Fruit fly (Drosophila melanogaster) whole organism, embryonic: ENCODE results near the gene CG11249.

Experiments
- Awh ChIP-seq: fragments of 200-800 bp; sonication (Bioruptor generic); IDR thresholded peaks from 2 replicates; pipeline ENCODE4, ENCODE4 v1.3.6; 2022; ENCODE audit warnings: missing biosample characterization, missing genetic modification characterization
- CG10654 ChIP-seq: fragments of 200-800 bp; sonication (Bioruptor generic); optimal IDR thresholded peaks from 2 replicates; lab custom pipeline; 2016; ENCODE audit warnings: missing biosample characterization, missing genetic modification characterization
- CG12942 ChIP-seq: fragments of 200-800 bp; sonication (Bioruptor generic); optimal IDR thresholded peaks from 3 replicates; lab custom pipeline; 2016; ENCODE audit warnings: missing biosample characterization, missing genetic modification characterization
- CG13123 ChIP-seq: fragments of 200-800 bp; sonication (Bioruptor generic); optimal IDR thresholded peaks from 2 replicates; lab custom pipeline; 2016; ENCODE audit warnings: missing biosample characterization, missing genetic modification characterization
- CG14667 ChIP-seq: fragments of 200-800 bp; sonication (Bioruptor generic); IDR thresholded peaks from 2 replicates; pipeline ENCODE4 v1.3.6; 2022; ENCODE audit warnings: missing biosample characterization, missing genetic modification characterization
- CG17568 ChIP-seq: fragments of 200-800 bp; sonication (Bioruptor generic); optimal IDR thresholded peaks from 2 replicates; lab custom pipeline; 2018; ENCODE audit warnings: missing biosample characterization, mild to moderate bottlenecking, missing genetic modification characterization, moderate library complexity
- CG18599 ChIP-seq: fragments of 200-800 bp; sonication (Bioruptor generic); optimal IDR thresholded peaks from 3 replicates; lab custom pipeline; 2017; ENCODE audit warnings: missing biosample characterization, missing genetic modification characterization, mild to moderate bottlenecking, moderate library complexity, missing genetic modification reagents
- CG32767 ChIP-seq: fragments of 200-800 bp; sonication (Bioruptor generic); IDR thresholded peaks from 2 replicates; pipeline ENCODE4 v1.3.6; 2022; ENCODE audit warnings: missing biosample characterization, missing genetic modification characterization
- CG32772 ChIP-seq: fragments of 200-800 bp; sonication (Bioruptor generic); IDR thresholded peaks from 2 replicates; pipeline ENCODE4 v1.3.6; 2022; ENCODE audit warnings: missing biosample characterization, missing genetic modification characterization
- CG3281 ChIP-seq: fragments of 200-800 bp; sonication (Bioruptor generic); optimal IDR thresholded peaks from 3 replicates; lab custom pipeline; 2017; ENCODE audit warnings: missing biosample characterization, mild to moderate bottlenecking, missing genetic modification characterization
- CG33213 ChIP-seq: fragments of 200-800 bp; sonication (Bioruptor generic); optimal IDR thresholded peaks from 3 replicates; lab custom pipeline; 2016; ENCODE audit warnings: missing biosample characterization, missing genetic modification characterization
- CG33557 ChIP-seq: fragments of 200-800 bp; sonication (Bioruptor generic); optimal IDR thresholded peaks from 2 replicates; lab custom pipeline; 2019; ENCODE audit warnings: missing biosample characterization, mild to moderate bottlenecking, missing genetic modification characterization, moderate library complexity
- CG5180 ChIP-seq: fragments of 200-800 bp; sonication (Bioruptor generic); optimal IDR thresholded peaks from 3 replicates; lab custom pipeline; 2017; ENCODE audit warnings: missing biosample characterization, missing genetic modification characterization, mild to moderate bottlenecking, moderate library complexity, missing genetic modification reagents
- CG6854 ChIP-seq: fragments of 200-800 bp; sonication (Bioruptor generic); optimal IDR thresholded peaks from 3 replicates; lab custom pipeline; 2017; ENCODE audit warnings: missing biosample characterization, mild to moderate bottlenecking, missing genetic modification characterization
- CG8281 ChIP-seq: fragments of 200-800 bp; sonication (Bioruptor generic); optimal IDR thresholded peaks from 2 replicates; lab custom pipeline; 2018; ENCODE audit warnings: missing biosample characterization, mild to moderate bottlenecking, missing genetic modification characterization, moderate library complexity
- CoRest ChIP-seq: fragments of 200-800 bp; sonication (Bioruptor generic); optimal IDR thresholded peaks from 3 replicates; lab custom pipeline; 2018; ENCODE audit warnings: missing biosample characterization, mild to moderate bottlenecking, missing genetic modification characterization, moderate library complexity
- D19A ChIP-seq: fragments of 200-800 bp; optimal IDR thresholded peaks from 3 replicates; lab custom pipeline; 2019; ENCODE audit warnings: missing biosample characterization, mild to moderate bottlenecking, missing genetic modification characterization, moderate library complexity
- D19B ChIP-seq: fragments of 200-800 bp; sonication (Bioruptor generic); optimal IDR thresholded peaks from 2 replicates; lab custom pipeline; 2017; ENCODE audit warnings: missing biosample characterization, mild to moderate bottlenecking, missing genetic modification characterization
- Gug ChIP-seq: fragments of 200-800 bp; sonication (Bioruptor generic); IDR thresholded peaks from 4 replicates; pipeline ENCODE4 v1.3.6; 2022; ENCODE audit warnings: missing biosample characterization, missing genetic modification characterization
- H15 ChIP-seq: fragments of 200-800 bp; sonication (Bioruptor generic); IDR thresholded peaks from 3 replicates; pipeline ENCODE4 v1.3.6; 2022; ENCODE audit warnings: missing biosample characterization, missing genetic modification characterization
- HmgD ChIP-seq: fragments of 200-800 bp; sonication (Bioruptor generic); optimal IDR thresholded peaks from 3 replicates; lab custom pipeline; 2016; ENCODE audit warnings: missing biosample characterization, missing genetic modification characterization
- Hmx ChIP-seq: fragments of 200-800 bp; sonication (Bioruptor generic); optimal IDR thresholded peaks from 2 replicates; lab custom pipeline; 2016; ENCODE audit warnings: missing biosample characterization, missing genetic modification characterization
- Lim3 ChIP-seq: fragments of 200-800 bp; sonication (Bioruptor generic); IDR thresholded peaks from 2 replicates; pipeline ENCODE4 v1.3.6; 2022; ENCODE audit warnings: missing biosample characterization, missing genetic modification characterization
- Sin3A ChIP-seq: fragments of >200 bp; optimal IDR thresholded peaks from 2 replicates; lab custom pipeline; 2018
- Spps ChIP-seq: fragments of 200-800 bp; sonication (Bioruptor generic); optimal IDR thresholded peaks from 2 replicates; lab custom pipeline; 2018; ENCODE audit warnings: missing biosample characterization, mild to moderate bottlenecking, missing genetic modification characterization
- Ssrp ChIP-seq: fragments of 200-800 bp; sonication (Bioruptor generic); optimal IDR thresholded peaks from 2 replicates; lab custom pipeline; 2018; ENCODE audit warnings: missing biosample characterization, mild to moderate bottlenecking, missing genetic modification characterization, moderate library complexity
- Stat92E ChIP-seq, 3 experiments: fragments of >200 bp in 2 of 3; fragments of 200-800 bp in 1 of 3; sonication (Bioruptor generic) in 1 of 3; optimal IDR thresholded peaks; 2 replicates each; lab custom pipeline; 2017 to 2019; ENCODE audit warnings: missing biosample characterization in 3 of 3, missing genetic modification characterization in 3 of 3, mild to moderate bottlenecking in 1 of 3, moderate library complexity in 1 of 3
- Xbp1 ChIP-seq: fragments of 200-800 bp; sonication (Bioruptor generic); optimal IDR thresholded peaks from 3 replicates; lab custom pipeline; 2016; ENCODE audit warnings: missing biosample characterization, mild to moderate bottlenecking, missing genetic modification characterization
- aop ChIP-seq: fragments of 200-800 bp; sonication (Bioruptor generic); IDR thresholded peaks from 2 replicates; pipeline ENCODE4 v1.3.6; 2022; ENCODE audit warnings: missing biosample characterization, missing genetic modification characterization
- ato ChIP-seq: fragments of 200-800 bp; sonication (Bioruptor generic); IDR thresholded peaks from 2 replicates; pipeline ENCODE4 v1.3.6; 2022; ENCODE audit warnings: missing biosample characterization, missing genetic modification characterization; ENCODE audit not compliant: partially characterized antibody
- bab2 ChIP-seq: fragments of 200-800 bp; sonication (Bioruptor generic); optimal IDR thresholded peaks from 2 replicates; lab custom pipeline; 2016; ENCODE audit warnings: missing biosample characterization, missing genetic modification characterization
- chif ChIP-seq, 2 experiments: fragments of 200-800 bp; sonication (Bioruptor generic); optimal IDR thresholded peaks; 3 replicates each; lab custom pipeline; 2016; ENCODE audit warnings: missing biosample characterization in 2 of 2, missing genetic modification characterization in 2 of 2
- chn ChIP-seq: fragments of 200-800 bp; sonication (Bioruptor generic); optimal IDR thresholded peaks from 2 replicates; lab custom pipeline; 2016; ENCODE audit warnings: missing biosample characterization, missing genetic modification characterization
- dm ChIP-seq: fragments of 200-800 bp; sonication (Bioruptor generic); optimal IDR thresholded peaks from 3 replicates; lab custom pipeline; 2016; ENCODE audit warnings: missing biosample characterization, missing genetic modification characterization
- en ChIP-seq: fragments of 200-800 bp; sonication (Bioruptor generic); optimal IDR thresholded peaks from 2 replicates; lab custom pipeline; 2016; ENCODE audit warnings: missing biosample characterization, missing genetic modification characterization
- ewg ChIP-seq: fragments of 200-800 bp; sonication (Bioruptor generic); optimal IDR thresholded peaks from 3 replicates; lab custom pipeline; 2017; ENCODE audit warnings: mild to moderate bottlenecking, missing biosample characterization, missing genetic modification reagents, missing genetic modification characterization
- eyg ChIP-seq: fragments of 200-800 bp; sonication (Bioruptor generic); optimal IDR thresholded peaks from 3 replicates; lab custom pipeline; 2016; ENCODE audit warnings: missing biosample characterization, missing genetic modification characterization
- gcm ChIP-seq: fragments of 200-800 bp; sonication (Bioruptor generic); optimal IDR thresholded peaks from 2 replicates; lab custom pipeline; 2019; ENCODE audit warnings: missing biosample characterization, mild to moderate bottlenecking, missing genetic modification characterization, moderate library complexity
- gem ChIP-seq: fragments of 200-800 bp; sonication (Bioruptor generic); optimal IDR thresholded peaks from 2 replicates; lab custom pipeline; 2019; ENCODE audit warnings: missing biosample characterization, mild to moderate bottlenecking, missing genetic modification characterization, moderate library complexity
- gro ChIP-seq: fragments of 200-800 bp; sonication (Bioruptor generic); optimal IDR thresholded peaks from 2 replicates; lab custom pipeline; 2016; ENCODE audit warnings: missing biosample characterization, missing genetic modification characterization
- gsb ChIP-seq: fragments of 200-800 bp; sonication (Bioruptor generic); IDR thresholded peaks from 2 replicates; pipeline ENCODE4 v1.3.6; 2022; ENCODE audit warnings: missing biosample characterization, missing genetic modification characterization
- hbn ChIP-seq: fragments of 200-800 bp; sonication (Bioruptor generic); IDR thresholded peaks from 2 replicates; pipeline ENCODE4 v1.3.6; 2022; ENCODE audit warnings: missing biosample characterization, missing genetic modification characterization; ENCODE audit not compliant: partially characterized antibody
- mirr ChIP-seq: fragments of 200-800 bp; sonication (Bioruptor generic); optimal IDR thresholded peaks from 3 replicates; lab custom pipeline; 2018; ENCODE audit warnings: missing biosample characterization, mild to moderate bottlenecking, missing genetic modification characterization
- pita ChIP-seq: fragments of 200-800 bp; sonication (Bioruptor generic); optimal IDR thresholded peaks from 2 replicates; lab custom pipeline; 2017; ENCODE audit warnings: missing biosample characterization, mild to moderate bottlenecking, missing genetic modification characterization
- sc ChIP-seq, 3 experiments: fragments of >200 bp in 2 of 3; fragments of 200-800 bp in 1 of 3; sonication (Bioruptor generic) in 1 of 3; optimal IDR thresholded peaks; 2 replicates in 2 of 3; 3 replicates in 1 of 3; lab custom pipeline; 2017; ENCODE audit warnings: mild to moderate bottlenecking in 1 of 3, missing biosample characterization in 1 of 3, missing genetic modification characterization in 1 of 3, missing genetic modification reagents in 1 of 3
- sisA ChIP-seq: fragments of 200-800 bp; sonication (Bioruptor generic); IDR thresholded peaks from 2 replicates; pipeline ENCODE4 v1.3.6; 2022; ENCODE audit warnings: missing biosample characterization, missing genetic modification characterization
- slou ChIP-seq: fragments of 200-800 bp; sonication (Bioruptor generic); optimal IDR thresholded peaks from 3 replicates; lab custom pipeline; 2016; ENCODE audit warnings: missing biosample characterization, missing genetic modification characterization
- sqz ChIP-seq: fragments of 200-800 bp; sonication (Bioruptor generic); optimal IDR thresholded peaks from 3 replicates; lab custom pipeline; 2018; ENCODE audit warnings: missing biosample characterization, mild to moderate bottlenecking, missing genetic modification characterization
- tin ChIP-seq: fragments of 200-800 bp; sonication (Bioruptor generic); optimal IDR thresholded peaks from 3 replicates; lab custom pipeline; 2016; ENCODE audit warnings: missing biosample characterization, missing genetic modification characterization
- ttk ChIP-seq: fragments of 200-800 bp; sonication (Bioruptor generic); IDR thresholded peaks from 2 replicates; pipeline ENCODE4 v2.1.2; 2022; ENCODE audit warnings: missing biosample characterization, missing genetic modification characterization
- twi ChIP-seq: fragments of 200-800 bp; optimal IDR thresholded peaks from 2 replicates; lab custom pipeline; 2019; ENCODE audit warnings: missing biosample characterization, mild to moderate bottlenecking, missing genetic modification characterization, moderate library complexity

Gene CG11249

dm6 chr3L:21640815-21641214 lies 31.1 kb upstream of the CG11249 start, which contains the start of gene Atox1 (continued):
- TF ChIP-seq Stat92E (GFP tag; optimal IDR thresholded peaks at IDR 0.05; lab: Kevin White, UChicago) (peak in 1 of 3 experiments; percentile 19), Sin3A (lab: Kevin White, UChicago) (peak; percentile 0), chn (no peak), gcm (GFP tag; lab: Kevin White, UChicago) (peak; percentile 23), CG12942 (GFP tag; lab: Kevin White, UChicago) (no peak), CG14667 (no peak), sqz (GFP tag; lab: Kevin White, UChicago) (peak; percentile 95), mirr (GFP tag; lab: Kevin White, UChicago) (peak; percentile 54), ewg (GFP tag; lab: Kevin White, UChicago) (peak; percentile 22), dm (GFP tag; lab: Kevin White, UChicago) (peak; percentile 35), CG8281 (tag; lab: Kevin White, UChicago) (no peak), CG5180 (GFP tag; lab: Kevin White, UChicago) (no peak), gsb (no peak), bab2 (GFP tag; lab: Kevin White, UChicago) (no peak), twi (tag; lab: Kevin White, UChicago) (no peak), HmgD (GFP tag; lab: Kevin White, UChicago) (peak; percentile 88), sisA (no peak), hbn (no peak), CG33557 (GFP tag; lab: Kevin White, UChicago) (no peak), CG6854 (GFP tag; lab: Kevin White, UChicago) (no peak), chif (GFP tag; optimal IDR thresholded peaks at IDR 0.05; lab: Kevin White, UChicago) (peak in 1 of 2 experiments; percentile 33), CoRest (tag; lab: Kevin White, UChicago) (peak; percentile 52), CG32772 (GFP tag; lab: Robert Waterston, UW) (peak; percentile 59), CG17568 (GFP tag; lab: Kevin White, UChicago) (no peak), ato (peak; percentile 24; the same call in 1 of the 2 replicates), CG3281 (GFP tag; lab: Kevin White, UChicago) (no peak), Awh (GFP tag; lab: Robert Waterston, UW) (no peak), tin (peak; percentile 32), pita (peak; percentile 95), gem (tag; lab: Kevin White, UChicago) (no peak), en (GFP tag; lab: Kevin White, UChicago) (no peak), H15 (no peak), eyg (GFP tag; lab: Kevin White, UChicago) (no peak), Gug (GFP tag; lab: Robert Waterston, UW) (peak; percentile 31; the same call in 1 of the 4 replicates), CG32767 (no peak), ttk (GFP tag; lab: Robert Waterston, UW) (no peak), CG13123 (GFP tag; lab: Kevin White, UChicago) (no peak), D19A (tag; lab: Kevin White, UChicago) (peak; percentile 7), Lim3 (GFP tag; lab: Robert Waterston, UW) (no peak), slou (GFP tag; lab: Kevin White, UChicago) (no peak), Ssrp (no peak), Hmx (no peak), sc (optimal IDR thresholded peaks at IDR 0.05; lab: Kevin White, UChicago) (no peak), sc (GFP tag; optimal IDR thresholded peaks at IDR 0.05; lab: Kevin White, UChicago) (no peak), gro (GFP tag; lab: Kevin White, UChicago) (peak; percentile 6), CG10654 (GFP tag; lab: Kevin White, UChicago) (no peak), Spps (tag; lab: Kevin White, UChicago) (no peak), CG18599 (GFP tag; lab: Kevin White, UChicago) (peak; percentile 35), D19B (no peak), Xbp1 (GFP tag; lab: Kevin White, UChicago) (peak; percentile 35), aop (GFP tag; lab: Robert Waterston, UW) (no peak), CG33213 (GFP tag; lab: Kevin White, UChicago) (peak; percentile 87)
